Worm (Caenorhabditis elegans): Measurements from ENCODE around the gene map-2.

ce11 chrIV:16813825-16814224 is 40.9 kb downstream of the map-2 start, which contains the start of gene Y116A8A.2:
- TF ChIP-seq fos-1 (tag; optimal IDR thresholded peaks at IDR 0.05), result no peak
- TF ChIP-seq mxl-2 (GFP tag; conservative IDR thresholded peaks at IDR 0.05), result no peak
- no peak for TF ChIP-seq ama-1 (optimal IDR thresholded peaks at IDR 0.05)
- TF ChIP-seq tag-97 (GFP tag; IDR thresholded peaks at IDR 0.05), result no peak
- no peak for TF ChIP-seq nhr-41 (GFP tag; IDR thresholded peaks at IDR 0.05)
- no peak for TF ChIP-seq pha-4 (GFP tag; IDR thresholded peaks at IDR 0.05)
- no peak for TF ChIP-seq pha-4 (tag; optimal IDR thresholded peaks at IDR 0.05)
- no peak for TF ChIP-seq pqm-1 (tag; optimal IDR thresholded peaks at IDR 0.05)
- TF ChIP-seq T26A8.4 (GFP tag; IDR thresholded peaks at IDR 0.05), result no peak
- TF ChIP-seq fkh-10 (GFP tag; optimal IDR thresholded peaks at IDR 0.05), result no peak
- TF ChIP-seq daf-16 (GFP tag; optimal IDR thresholded peaks at IDR 0.05), result no peak
- no peak for TF ChIP-seq daf-16 (tag; optimal IDR thresholded peaks at IDR 0.05)
